Worm (Caenorhabditis elegans) whole organism, L4 larva: ENCODE data around the gene pax-1.

ENCODE experiments used
- ceh-44 ChIP-seq: fragments of 200-800 bp; sonication (Bioruptor generic); IDR thresholded peaks from 2 replicates; pipeline ENCODE4 v1.3.6; 2022; ENCODE audit warnings: missing genetic modification reagents, missing genetic modification characterization, missing compliant biosample characterization
- madf-5 ChIP-seq, 2 experiments: fragments of 200-800 bp; sonication (Bioruptor generic); IDR thresholded peaks; 2 replicates each; pipeline ENCODE4 v1.3.6; 2022; ENCODE audit warnings: missing compliant biosample characterization in 2 of 2, missing genetic modification characterization in 2 of 2
- snpc-1.2 ChIP-seq: fragments of 200-800 bp; sonication (Bioruptor generic); IDR thresholded peaks from 2 replicates; pipeline ENCODE4 v1.3.6; 2022; ENCODE audit warnings: missing genetic modification reagents, missing genetic modification characterization, missing compliant biosample characterization
- vab-7 ChIP-seq: fragments of 200-800 bp; sonication (Bioruptor generic); IDR thresholded peaks from 2 replicates; pipeline ENCODE4 v1.3.6; 2022; ENCODE audit warnings: missing genetic modification reagents, missing genetic modification characterization, missing compliant biosample characterization
- ztf-11 ChIP-seq: fragments of 150-350 bp; optimal IDR thresholded peaks from 2 replicates; lab custom pipeline; 2014; ENCODE audit warnings: missing biosample characterization, missing genetic modification characterization

- TF ChIP-seq ztf-11: no peak
- TF ChIP-seq madf-5 (GFP tag; IDR thresholded peaks at IDR 0.05; lab: Robert Waterston, UW): no peak
- TF ChIP-seq ceh-44: no peak
- no peak for TF ChIP-seq vab-7 (GFP tag; lab: Robert Waterston, UW)
- no peak for TF ChIP-seq snpc-1.2 (GFP tag; lab: Robert Waterston, UW)
Measured at ce11 chrV:8263941-8264340, 39.2 kb downstream of the pax-1 start, which contains the start of gene C16D9.9.
